Worm (Caenorhabditis elegans) whole organism, midembryonic: ENCODE measurements around the gene ZK1098.12.

Experiments
- T22C8.4 ChIP-seq: fragments of 200-800 bp; sonication (Bioruptor generic); IDR thresholded peaks from 2 replicates; pipeline ENCODE4 v1.3.6; 2022; ENCODE audit warnings: missing genetic modification characterization, missing compliant biosample characterization
- cog-1 ChIP-seq: sonication (generic microtip); optimal IDR thresholded peaks from 2 replicates; lab custom pipeline; 2016; ENCODE audit warnings: missing genetic modification characterization, missing compliant biosample characterization
- flt-1 ChIP-seq: fragments of 200-800 bp; sonication (Bioruptor generic); IDR thresholded peaks from 2 replicates; pipeline ENCODE4 v1.3.6; 2022; ENCODE audit warnings: missing genetic modification characterization, missing compliant biosample characterization
- klf-2 ChIP-seq: fragments of 200-800 bp; sonication (Bioruptor generic); conservative IDR thresholded peaks from 2 replicates; pipeline ENCODE4 v1.3.6; 2022; ENCODE audit warnings: missing genetic modification reagents, missing genetic modification characterization, missing compliant biosample characterization
- med-1 ChIP-seq: sonication (generic microtip); optimal IDR thresholded peaks from 2 replicates; lab custom pipeline; 2017; ENCODE audit warnings: missing genetic modification characterization, mild to moderate bottlenecking, missing compliant biosample characterization, antibody characterized with exemption, missing genetic modification reagents; ENCODE audit not compliant: insufficient read depth
- ref-1 ChIP-seq: fragments of 200-800 bp; sonication (Bioruptor generic); conservative IDR thresholded peaks from 2 replicates; pipeline ENCODE4 v1.3.6; 2022; ENCODE audit warnings: missing genetic modification reagents, missing genetic modification characterization, missing compliant biosample characterization
- tab-1 ChIP-seq: fragments of 200-800 bp; sonication (Bioruptor generic); IDR thresholded peaks from 2 replicates; pipeline ENCODE4 v1.3.6; 2022; ENCODE audit warnings: missing genetic modification characterization, missing compliant biosample characterization
- ztf-23 ChIP-seq: fragments of 200-800 bp; sonication (Bioruptor generic); IDR thresholded peaks from 2 replicates; pipeline ENCODE4 v1.3.6; 2022; ENCODE audit warnings: missing genetic modification reagents, missing genetic modification characterization, missing compliant biosample characterization
- ztf-29 ChIP-seq: fragments of 200-800 bp; sonication (Bioruptor generic); IDR thresholded peaks from 2 replicates; pipeline ENCODE4 v1.3.6; 2022; ENCODE audit warnings: missing genetic modification reagents, missing genetic modification characterization, missing compliant biosample characterization

ZK1098.12 gene

ce11 chrIII:9544820-9545219, at the start of gene ZK1098.12:
TSS of gene ZK1098.12 (plus strand) at chrIII:9545120.
- TF ChIP-seq med-1 (GFP tag; lab: Kevin White, UChicago) (no peak), ztf-29 (GFP tag; lab: Robert Waterston, UW) (no peak), tab-1 (GFP tag; lab: Robert Waterston, UW) (no peak), cog-1 (tag; lab: Kevin White, UChicago) (no peak), ref-1 (GFP tag; lab: Robert Waterston, UW) (no peak), klf-2 (GFP tag; lab: Robert Waterston, UW) (no peak), T22C8.4 (GFP tag; lab: Robert Waterston, UW) (no peak), ztf-23 (GFP tag; lab: Robert Waterston, UW) (no peak), flt-1 (GFP tag; lab: Robert Waterston, UW) (no peak)

ce11 chrIII:9496083-9496482, 48.8 kb upstream of the ZK1098.12 start:
- no peak for TF ChIP-seq ref-1 (GFP tag; lab: Robert Waterston, UW)
- no peak for TF ChIP-seq klf-2 (GFP tag; lab: Robert Waterston, UW)
- no peak for TF ChIP-seq ztf-23 (GFP tag; lab: Robert Waterston, UW)
- TF ChIP-seq ztf-29 (GFP tag; lab: Robert Waterston, UW), result no peak
- no peak for TF ChIP-seq T22C8.4 (GFP tag; lab: Robert Waterston, UW)
- no peak for TF ChIP-seq cog-1 (tag; lab: Kevin White, UChicago)
- no peak for TF ChIP-seq tab-1 (GFP tag; lab: Robert Waterston, UW)
- no peak for TF ChIP-seq flt-1 (GFP tag; lab: Robert Waterston, UW)
- no peak for TF ChIP-seq med-1 (GFP tag; lab: Kevin White, UChicago)

ce11 chrIII:9497412-9497811, 47.5 kb upstream of the ZK1098.12 start:
- no peak for TF ChIP-seq cog-1 (tag; lab: Kevin White, UChicago)
- no peak for TF ChIP-seq ref-1 (GFP tag; lab: Robert Waterston, UW)
- TF ChIP-seq T22C8.4 (GFP tag; lab: Robert Waterston, UW), result no peak
- no peak for TF ChIP-seq tab-1 (GFP tag; lab: Robert Waterston, UW)
- TF ChIP-seq flt-1 (GFP tag; lab: Robert Waterston, UW), result no peak
- TF ChIP-seq klf-2 (GFP tag; lab: Robert Waterston, UW), result no peak
- TF ChIP-seq ztf-29 (GFP tag; lab: Robert Waterston, UW), result no peak
- no peak for TF ChIP-seq med-1 (GFP tag; lab: Kevin White, UChicago)
- TF ChIP-seq ztf-23 (GFP tag; lab: Robert Waterston, UW), result no peak

- TF ChIP-seq ztf-23 (GFP tag; lab: Robert Waterston, UW) (no peak), tab-1 (GFP tag; lab: Robert Waterston, UW) (no peak), klf-2 (GFP tag; lab: Robert Waterston, UW) (no peak), T22C8.4 (GFP tag; lab: Robert Waterston, UW) (no peak), ref-1 (GFP tag; lab: Robert Waterston, UW) (no peak), med-1 (GFP tag; lab: Kevin White, UChicago) (no peak), cog-1 (tag; lab: Kevin White, UChicago) (no peak), ztf-29 (GFP tag; lab: Robert Waterston, UW) (no peak), flt-1 (GFP tag; lab: Robert Waterston, UW) (no peak)
Observed at ce11 chrIII:9500267-9500666, 44.7 kb upstream of the ZK1098.12 start, which contains the start of gene sod-4. TSS of gene sod-4 (minus strand) at chrIII:9500375.

ce11 chrIII:9501072-9501471, 43.8 kb upstream of the ZK1098.12 start:
- TF ChIP-seq flt-1 (GFP tag; lab: Robert Waterston, UW) (no peak), klf-2 (GFP tag; lab: Robert Waterston, UW) (no peak), ztf-23 (GFP tag; lab: Robert Waterston, UW) (no peak), ref-1 (GFP tag; lab: Robert Waterston, UW) (no peak), ztf-29 (GFP tag; lab: Robert Waterston, UW) (no peak), tab-1 (GFP tag; lab: Robert Waterston, UW) (no peak), T22C8.4 (GFP tag; lab: Robert Waterston, UW) (no peak), med-1 (GFP tag; lab: Kevin White, UChicago) (no peak), cog-1 (tag; lab: Kevin White, UChicago) (no peak)

ce11 chrIII:9502155-9502714, 42.7 kb upstream of the ZK1098.12 start:
- TF ChIP-seq med-1 (GFP tag; lab: Kevin White, UChicago) (no peak), klf-2 (GFP tag; lab: Robert Waterston, UW) (no peak), flt-1 (GFP tag; lab: Robert Waterston, UW) (no peak), ref-1 (GFP tag; lab: Robert Waterston, UW) (no peak), cog-1 (tag; lab: Kevin White, UChicago) (no peak), tab-1 (GFP tag; lab: Robert Waterston, UW) (no peak), T22C8.4 (GFP tag; lab: Robert Waterston, UW) (no peak), ztf-29 (GFP tag; lab: Robert Waterston, UW) (no peak), ztf-23 (GFP tag; lab: Robert Waterston, UW) (no peak)

- TF ChIP-seq klf-2 (GFP tag; lab: Robert Waterston, UW) (no peak), ref-1 (GFP tag; lab: Robert Waterston, UW) (no peak), ztf-29 (GFP tag; lab: Robert Waterston, UW) (no peak), T22C8.4 (GFP tag; lab: Robert Waterston, UW) (no peak), ztf-23 (GFP tag; lab: Robert Waterston, UW) (no peak), tab-1 (GFP tag; lab: Robert Waterston, UW) (no peak), med-1 (GFP tag; lab: Kevin White, UChicago) (no peak), flt-1 (GFP tag; lab: Robert Waterston, UW) (no peak), cog-1 (tag; lab: Kevin White, UChicago) (no peak)
Observed at ce11 chrIII:9504347-9504746, 40.6 kb upstream of the ZK1098.12 start.

- no peak for TF ChIP-seq flt-1 (GFP tag; lab: Robert Waterston, UW)
- no peak for TF ChIP-seq tab-1 (GFP tag; lab: Robert Waterston, UW)
- TF ChIP-seq T22C8.4 (GFP tag; lab: Robert Waterston, UW), result no peak
- TF ChIP-seq ref-1 (GFP tag; lab: Robert Waterston, UW), result no peak
- no peak for TF ChIP-seq ztf-23 (GFP tag; lab: Robert Waterston, UW)
- TF ChIP-seq klf-2 (GFP tag; lab: Robert Waterston, UW), result no peak
- no peak for TF ChIP-seq med-1 (GFP tag; lab: Kevin White, UChicago)
- no peak for TF ChIP-seq ztf-29 (GFP tag; lab: Robert Waterston, UW)
- no peak for TF ChIP-seq cog-1 (tag; lab: Kevin White, UChicago)
Observed at ce11 chrIII:9507799-9508198, 37.1 kb upstream of the ZK1098.12 start, which contains the start of gene vha-14. TSS of gene vha-14 (plus strand) at chrIII:9508100.
